Fruit fly (Drosophila melanogaster) whole organism, wandering third instar larva: ENCODE data around the gene lute.

Experiments
- CG32264 ChIP-seq: fragments of 200-800 bp; sonication (Bioruptor generic); optimal IDR thresholded peaks from 2 replicates; lab custom pipeline; 2016; ENCODE audit warnings: missing biosample characterization, missing genetic modification characterization
- Jra ChIP-seq: sonication (Bioruptor generic); optimal IDR thresholded peaks from 2 replicates; lab custom pipeline; 2016; ENCODE audit warnings: missing biosample characterization, missing genetic modification characterization
- Myc ChIP-seq: fragments of >200 bp; optimal IDR thresholded peaks from 2 replicates; lab custom pipeline; 2017
- N ChIP-seq: fragments of >200 bp; optimal IDR thresholded peaks from 2 replicates; lab custom pipeline; 2018; ENCODE audit warnings: missing biosample characterization, missing external identifiers, missing genetic modification characterization
- Sp1 ChIP-seq: fragments of 200-800 bp; sonication (Bioruptor generic); optimal IDR thresholded peaks from 3 replicates; lab custom pipeline; 2019; ENCODE audit warnings: missing biosample characterization, mild to moderate bottlenecking, missing genetic modification characterization, moderate library complexity
- ey ChIP-seq: fragments of 200-800 bp; sonication (Bioruptor generic); optimal IDR thresholded peaks from 2 replicates; lab custom pipeline; 2016; ENCODE audit warnings: missing biosample characterization, missing genetic modification characterization
- psq ChIP-seq: fragments of 200-800 bp; sonication (Bioruptor generic); optimal IDR thresholded peaks from 3 replicates; lab custom pipeline; 2017; ENCODE audit warnings: missing biosample characterization, mild to moderate bottlenecking, missing genetic modification characterization, moderate library complexity
- rgr ChIP-seq: fragments of 200-800 bp; sonication (Bioruptor generic); optimal IDR thresholded peaks from 3 replicates; lab custom pipeline; 2016; ENCODE audit warnings: missing biosample characterization, mild to moderate bottlenecking, missing genetic modification characterization
- sage ChIP-seq: fragments of 200-800 bp; sonication (Bioruptor generic); optimal IDR thresholded peaks from 2 replicates; lab custom pipeline; 2016; ENCODE audit warnings: missing biosample characterization, mild to moderate bottlenecking, missing genetic modification characterization
- tai ChIP-seq: sonication (Bioruptor generic); optimal IDR thresholded peaks from 2 replicates; lab custom pipeline; 2016; ENCODE audit warnings: missing biosample characterization, missing genetic modification characterization
- usp ChIP-seq: fragments of >200 bp; optimal IDR thresholded peaks from 2 replicates; lab custom pipeline; 2017; ENCODE audit warnings: missing biosample characterization, missing genetic modification characterization

- TF ChIP-seq CG32264 (GFP tag; lab: Kevin White, UChicago) (no peak), Myc (lab: Kevin White, UChicago) (no peak), Sp1 (GFP tag; lab: Kevin White, UChicago) (no peak), ey (GFP tag; lab: Kevin White, UChicago) (no peak), sage (no peak), Jra (GFP tag; lab: Kevin White, UChicago) (no peak), rgr (GFP tag; lab: Kevin White, UChicago) (no peak), usp (no peak), psq (GFP tag; lab: Kevin White, UChicago) (no peak), N (GFP tag; lab: Kevin White, UChicago) (no peak), tai (GFP tag; lab: Kevin White, UChicago) (no peak)
Measured at dm6 chr3R:17406411-17406810, 26.7 kb downstream of the lute start, which contains the start of the genes CG42824 and CG42798.
